Fruit fly (Drosophila melanogaster) whole organism, wandering third instar larva: Measurements from ENCODE around the gene shams.

Source experiments
- Abd-B ChIP-seq: fragments of >200 bp; optimal IDR thresholded peaks from 2 replicates; lab custom pipeline; 2017; ENCODE audit warnings: missing biosample characterization, missing genetic modification characterization
- CG32264 ChIP-seq: fragments of 200-800 bp; sonication (Bioruptor generic); optimal IDR thresholded peaks from 2 replicates; lab custom pipeline; 2016; ENCODE audit warnings: missing biosample characterization, missing genetic modification characterization
- CG9705 ChIP-seq: fragments of 200-800 bp; sonication (Bioruptor generic); optimal IDR thresholded peaks from 2 replicates; lab custom pipeline; 2018; ENCODE audit warnings: missing biosample characterization, mild to moderate bottlenecking, missing genetic modification characterization
- CrebA ChIP-seq: fragments of 200-800 bp; sonication (Bioruptor generic); optimal IDR thresholded peaks from 2 replicates; lab custom pipeline; 2016; ENCODE audit warnings: missing biosample characterization, mild to moderate bottlenecking, missing genetic modification characterization, borderline replicate concordance
- Dfd ChIP-seq: fragments of >200 bp; optimal IDR thresholded peaks from 2 replicates; lab custom pipeline; 2017; ENCODE audit warnings: missing biosample characterization, missing genetic modification characterization
- Dif ChIP-seq: fragments of 200-275, 200-300 bp; sonication (Bioruptor generic); optimal IDR thresholded peaks from 2 replicates; lab custom pipeline; 2018; ENCODE audit warnings: missing biosample characterization, missing genetic modification characterization; ENCODE audit not compliant: partially characterized antibody
- GATAd ChIP-seq: sonication (Bioruptor generic); optimal IDR thresholded peaks from 2 replicates; lab custom pipeline; 2016; ENCODE audit warnings: missing biosample characterization, missing genetic modification characterization
- HLH106 ChIP-seq: fragments of 200-800 bp; optimal IDR thresholded peaks from 3 replicates; lab custom pipeline; 2019; ENCODE audit warnings: missing biosample characterization, mild to moderate bottlenecking, missing genetic modification characterization, moderate library complexity
- Hnf4 ChIP-seq: fragments of 200-800 bp; sonication (Bioruptor generic); optimal IDR thresholded peaks from 2 replicates; lab custom pipeline; 2016; ENCODE audit warnings: missing biosample characterization, mild to moderate bottlenecking, missing genetic modification characterization
- Hr78 ChIP-seq: fragments of >200 bp; optimal IDR thresholded peaks from 2 replicates; lab custom pipeline; 2017; ENCODE audit warnings: missing biosample characterization, missing genetic modification characterization
- Hr83 ChIP-seq: fragments of 200-300 bp; sonication (Bioruptor generic); optimal IDR thresholded peaks from 2 replicates; lab custom pipeline; 2016; ENCODE audit warnings: missing biosample characterization, mild to moderate bottlenecking, missing genetic modification characterization, moderate library complexity; ENCODE audit not compliant: poor library complexity, severe bottlenecking
- Jra ChIP-seq: sonication (Bioruptor generic); optimal IDR thresholded peaks from 2 replicates; lab custom pipeline; 2016; ENCODE audit warnings: missing biosample characterization, missing genetic modification characterization
- Mio ChIP-seq: sonication (Bioruptor generic); optimal IDR thresholded peaks from 2 replicates; lab custom pipeline; 2016; ENCODE audit warnings: missing biosample characterization, missing genetic modification characterization
- Myc ChIP-seq: fragments of >200 bp; optimal IDR thresholded peaks from 2 replicates; lab custom pipeline; 2017
- N ChIP-seq: fragments of >200 bp; optimal IDR thresholded peaks from 2 replicates; lab custom pipeline; 2018; ENCODE audit warnings: missing biosample characterization, missing external identifiers, missing genetic modification characterization
- OdsH ChIP-seq: fragments of 200-800 bp; sonication (Bioruptor generic); optimal IDR thresholded peaks from 2 replicates; lab custom pipeline; 2016; ENCODE audit warnings: missing biosample characterization, mild to moderate bottlenecking, missing genetic modification characterization
- Rel ChIP-seq, 2 experiments: fragments of 200-800 bp; sonication (Bioruptor generic) in 1 of 2; optimal IDR thresholded peaks; 2 replicates in 1 of 2; 3 replicates in 1 of 2; lab custom pipeline; 2016 to 2019; ENCODE audit warnings: mild to moderate bottlenecking in 2 of 2, missing biosample characterization in 2 of 2, missing genetic modification characterization in 2 of 2, moderate library complexity in 1 of 2
- Sp1 ChIP-seq: fragments of 200-800 bp; sonication (Bioruptor generic); optimal IDR thresholded peaks from 3 replicates; lab custom pipeline; 2019; ENCODE audit warnings: missing biosample characterization, mild to moderate bottlenecking, missing genetic modification characterization, moderate library complexity
- Vsx2 ChIP-seq: fragments of 200-300, 225-300 bp; sonication (Bioruptor generic); optimal IDR thresholded peaks from 2 replicates; lab custom pipeline; 2018; ENCODE audit warnings: missing biosample characterization, missing genetic modification characterization; ENCODE audit not compliant: partially characterized antibody
- br ChIP-seq: fragments of 200-800 bp; sonication (Bioruptor generic); optimal IDR thresholded peaks from 2 replicates; lab custom pipeline; 2016; ENCODE audit warnings: missing biosample characterization, missing genetic modification characterization
- brk ChIP-seq: fragments of 200-800 bp; sonication (Bioruptor generic); optimal IDR thresholded peaks from 2 replicates; lab custom pipeline; 2016; ENCODE audit warnings: missing biosample characterization, mild to moderate bottlenecking, missing genetic modification characterization
- dl ChIP-seq, 2 experiments: fragments of 175-275, 200-275 bp in 1 of 2; fragments of 200-275 bp in 1 of 2; sonication (Bioruptor generic); optimal IDR thresholded peaks; lab custom pipeline; 2018; ENCODE audit warnings: mild to moderate bottlenecking in 2 of 2, missing biosample characterization in 2 of 2, missing genetic modification characterization in 2 of 2, moderate library complexity in 2 of 2; ENCODE audit not compliant: partially characterized antibody in 2 of 2, insufficient read depth in 1 of 2
- dmrt93B ChIP-seq: fragments of 200-800 bp; sonication (Bioruptor generic); optimal IDR thresholded peaks from 2 replicates; lab custom pipeline; 2018; ENCODE audit warnings: missing biosample characterization, mild to moderate bottlenecking, missing genetic modification characterization
- dsf ChIP-seq: sonication (Bioruptor generic); optimal IDR thresholded peaks from 2 replicates; lab custom pipeline; 2016; ENCODE audit warnings: missing biosample characterization, missing genetic modification characterization, borderline replicate concordance
- ey ChIP-seq: fragments of 200-800 bp; sonication (Bioruptor generic); optimal IDR thresholded peaks from 2 replicates; lab custom pipeline; 2016; ENCODE audit warnings: missing biosample characterization, missing genetic modification characterization
- foxo ChIP-seq, 2 experiments: fragments of 200-800 bp; sonication (Bioruptor generic); optimal IDR thresholded peaks; 2 replicates in 1 of 2; 3 replicates in 1 of 2; lab custom pipeline; 2016 to 2017; ENCODE audit warnings: missing biosample characterization in 2 of 2, missing genetic modification characterization in 2 of 2
- fru ChIP-seq: fragments of 200-800 bp; sonication (Bioruptor generic); optimal IDR thresholded peaks from 3 replicates; lab custom pipeline; 2016; ENCODE audit warnings: missing biosample characterization, mild to moderate bottlenecking, missing genetic modification characterization
- h ChIP-seq: fragments of 200-800 bp; sonication (Bioruptor generic); optimal IDR thresholded peaks from 3 replicates; lab custom pipeline; 2016; ENCODE audit warnings: missing biosample characterization, mild to moderate bottlenecking, missing genetic modification characterization
- jim ChIP-seq: fragments of 175-275, 200-325 bp; sonication (Bioruptor generic); optimal IDR thresholded peaks from 2 replicates; lab custom pipeline; 2016; ENCODE audit warnings: missing biosample characterization, mild to moderate bottlenecking, missing genetic modification characterization
- lola ChIP-seq: fragments of >200 bp; optimal IDR thresholded peaks from 2 replicates; lab custom pipeline; 2017; ENCODE audit warnings: missing biosample characterization, missing genetic modification characterization
- pan ChIP-seq: fragments of >200 bp; optimal IDR thresholded peaks from 2 replicates; lab custom pipeline; 2017
- psq ChIP-seq: fragments of 200-800 bp; sonication (Bioruptor generic); optimal IDR thresholded peaks from 3 replicates; lab custom pipeline; 2017; ENCODE audit warnings: missing biosample characterization, mild to moderate bottlenecking, missing genetic modification characterization, moderate library complexity
- rgr ChIP-seq: fragments of 200-800 bp; sonication (Bioruptor generic); optimal IDR thresholded peaks from 3 replicates; lab custom pipeline; 2016; ENCODE audit warnings: missing biosample characterization, mild to moderate bottlenecking, missing genetic modification characterization
- sage ChIP-seq: fragments of 200-800 bp; sonication (Bioruptor generic); optimal IDR thresholded peaks from 2 replicates; lab custom pipeline; 2016; ENCODE audit warnings: missing biosample characterization, mild to moderate bottlenecking, missing genetic modification characterization
- sv ChIP-seq: fragments of 200-800 bp; sonication (Bioruptor generic); optimal IDR thresholded peaks from 3 replicates; lab custom pipeline; 2016; ENCODE audit warnings: missing biosample characterization, missing genetic modification characterization
- tai ChIP-seq: sonication (Bioruptor generic); optimal IDR thresholded peaks from 2 replicates; lab custom pipeline; 2016; ENCODE audit warnings: missing biosample characterization, missing genetic modification characterization
- usp ChIP-seq: fragments of >200 bp; optimal IDR thresholded peaks from 2 replicates; lab custom pipeline; 2017; ENCODE audit warnings: missing biosample characterization, missing genetic modification characterization
- woc ChIP-seq: sonication (Bioruptor generic); optimal IDR thresholded peaks from 2 replicates; lab custom pipeline; 2016; ENCODE audit warnings: missing biosample characterization, mild to moderate bottlenecking, missing genetic modification characterization

Gene shams

dm6 chr3R:25050649-25051048 lies 23.8 kb downstream of the shams start:
- no peak for TF ChIP-seq dl (GFP tag; optimal IDR thresholded peaks at IDR 0.05; lab: Kevin White, UChicago; ENCODE audit: insufficient read depth in 1 of 2, partially characterized antibody in 2 of 2)
- TF ChIP-seq Abd-B = no peak
- no peak for TF ChIP-seq Hr83
- TF ChIP-seq sv = no peak
- TF ChIP-seq HLH106 (tag; lab: Kevin White, UChicago) = no peak
- TF ChIP-seq dmrt93B = no peak
- TF ChIP-seq Dif (GFP tag; lab: Kevin White, UChicago) = no peak
- no peak for TF ChIP-seq br (GFP tag; lab: Kevin White, UChicago)
- no peak for TF ChIP-seq N (GFP tag; lab: Kevin White, UChicago)
- TF ChIP-seq rgr (GFP tag; lab: Kevin White, UChicago) = no peak
- no peak for TF ChIP-seq tai (GFP tag; lab: Kevin White, UChicago)
- TF ChIP-seq foxo (GFP tag; optimal IDR thresholded peaks at IDR 0.05; lab: Kevin White, UChicago) = no peak
- TF ChIP-seq brk (GFP tag; lab: Kevin White, UChicago) = no peak
- no peak for TF ChIP-seq dsf (GFP tag; lab: Kevin White, UChicago)
- TF ChIP-seq sage (GFP tag; lab: Kevin White, UChicago) = no peak
- no peak for TF ChIP-seq GATAd (GFP tag; lab: Kevin White, UChicago)
- no peak for TF ChIP-seq Mio (GFP tag; lab: Kevin White, UChicago)
- no peak for TF ChIP-seq OdsH (GFP tag; lab: Kevin White, UChicago)
- TF ChIP-seq Jra (GFP tag; lab: Kevin White, UChicago) = no peak
- TF ChIP-seq, all 38 proteins: peak for 0

dm6 chr3R:25049742-25050517 lies 24.5 kb downstream of the shams start:
- TF ChIP-seq br (GFP tag; lab: Kevin White, UChicago) = peak; percentile 19
- TF ChIP-seq Hr78 (GFP tag; lab: Kevin White, UChicago) = no peak
- peak; percentile 16 for TF ChIP-seq OdsH (GFP tag; lab: Kevin White, UChicago)
- TF ChIP-seq Hnf4 (GFP tag; lab: Kevin White, UChicago) = peak; percentile 55
- no peak for TF ChIP-seq Vsx2 (GFP tag; lab: Kevin White, UChicago)
- TF ChIP-seq dsf (GFP tag; lab: Kevin White, UChicago) = peak; percentile 22
- no peak for TF ChIP-seq Dfd (GFP tag; lab: Kevin White, UChicago)
- no peak for TF ChIP-seq sv
- TF ChIP-seq Sp1 = peak; percentile 50
- TF ChIP-seq psq (GFP tag; lab: Kevin White, UChicago) = peak; percentile 41
- peak; percentile 88 for TF ChIP-seq brk (GFP tag; lab: Kevin White, UChicago)
- TF ChIP-seq CG32264 (GFP tag; lab: Kevin White, UChicago) = no peak
- peak; percentile 84 for TF ChIP-seq sage (GFP tag; lab: Kevin White, UChicago)
- peak; percentile 61 for TF ChIP-seq rgr (GFP tag; lab: Kevin White, UChicago)
- TF ChIP-seq Myc (lab: Kevin White, UChicago) = no peak
- no peak for TF ChIP-seq Abd-B
- no peak for TF ChIP-seq CrebA
- TF ChIP-seq h (GFP tag; lab: Kevin White, UChicago) = peak; percentile 71
- TF ChIP-seq Mio (GFP tag; lab: Kevin White, UChicago) = no peak
- peak; percentile 61 for TF ChIP-seq jim (GFP tag; lab: Kevin White, UChicago)
- peak; percentile 30 for TF ChIP-seq CG9705
- TF ChIP-seq woc (GFP tag; lab: Kevin White, UChicago) = peak; percentile 52
- peak; percentile 75 for TF ChIP-seq tai (GFP tag; lab: Kevin White, UChicago)
- TF ChIP-seq N (GFP tag; lab: Kevin White, UChicago) = peak; percentile 82
- TF ChIP-seq Hr83 = peak; percentile 47
- TF ChIP-seq lola = no peak
- peak; percentile 63 to 78 for TF ChIP-seq dl (GFP tag; optimal IDR thresholded peaks at IDR 0.05; lab: Kevin White, UChicago; ENCODE audit: insufficient read depth in 1 of 2, partially characterized antibody in 2 of 2)
- peak; percentile 80 for TF ChIP-seq Rel (GFP tag; optimal IDR thresholded peaks at IDR 0.05; lab: Kevin White, UChicago)
- peak; percentile 97 for TF ChIP-seq Rel (tag; optimal IDR thresholded peaks at IDR 0.05; lab: Kevin White, UChicago)
- no peak for TF ChIP-seq pan
- TF ChIP-seq foxo (GFP tag; optimal IDR thresholded peaks at IDR 0.05; lab: Kevin White, UChicago) = peak; percentile 29 to 48
- no peak for TF ChIP-seq fru
- peak; percentile 39 for TF ChIP-seq HLH106 (tag; lab: Kevin White, UChicago)
- TF ChIP-seq usp = no peak
- no peak for TF ChIP-seq GATAd (GFP tag; lab: Kevin White, UChicago)
- TF ChIP-seq Jra (GFP tag; lab: Kevin White, UChicago) = peak; percentile 79
- peak; percentile 88 for TF ChIP-seq Dif (GFP tag; lab: Kevin White, UChicago)
- peak; percentile 40 for TF ChIP-seq ey (GFP tag; lab: Kevin White, UChicago)
